Fruit fly (Drosophila melanogaster) whole organism, pupa: Measurements from ENCODE around the gene JMJD5.
A peak's percentile ranks its signal among the peaks of the same experiment; 100 is the strongest.

Experiments
- CG34367 ChIP-seq: fragments of 200-800 bp; sonication (Bioruptor generic); optimal IDR thresholded peaks from 2 replicates; lab custom pipeline; 2018; ENCODE audit warnings: missing biosample characterization, mild to moderate bottlenecking, missing genetic modification characterization
- CG4496 ChIP-seq: fragments of 200-800 bp; sonication (Bioruptor generic); IDR thresholded peaks from 3 replicates; pipeline ENCODE4 v1.3.6; 2022; ENCODE audit warnings: missing biosample characterization, missing genetic modification characterization
- EcR ChIP-seq: fragments of 200-800 bp; sonication (Bioruptor generic); optimal IDR thresholded peaks from 3 replicates; lab custom pipeline; 2019; ENCODE audit warnings: missing biosample characterization, missing genetic modification characterization, mild to moderate bottlenecking, moderate library complexity, missing genetic modification reagents
- Pif1B ChIP-seq: fragments of 200-800 bp; sonication (Bioruptor generic); optimal IDR thresholded peaks from 3 replicates; lab custom pipeline; 2016; ENCODE audit warnings: missing biosample characterization, missing genetic modification characterization
- fd96Ca ChIP-seq: fragments of 200-800 bp; sonication (Bioruptor generic); IDR thresholded peaks from 3 replicates; pipeline ENCODE4 v1.3.6; 2022; ENCODE audit warnings: missing biosample characterization, missing genetic modification characterization
- gl ChIP-seq: fragments of 200-800 bp; sonication (Bioruptor generic); optimal IDR thresholded peaks from 2 replicates; lab custom pipeline; 2018; ENCODE audit warnings: missing biosample characterization, mild to moderate bottlenecking, missing genetic modification characterization

DNA sequence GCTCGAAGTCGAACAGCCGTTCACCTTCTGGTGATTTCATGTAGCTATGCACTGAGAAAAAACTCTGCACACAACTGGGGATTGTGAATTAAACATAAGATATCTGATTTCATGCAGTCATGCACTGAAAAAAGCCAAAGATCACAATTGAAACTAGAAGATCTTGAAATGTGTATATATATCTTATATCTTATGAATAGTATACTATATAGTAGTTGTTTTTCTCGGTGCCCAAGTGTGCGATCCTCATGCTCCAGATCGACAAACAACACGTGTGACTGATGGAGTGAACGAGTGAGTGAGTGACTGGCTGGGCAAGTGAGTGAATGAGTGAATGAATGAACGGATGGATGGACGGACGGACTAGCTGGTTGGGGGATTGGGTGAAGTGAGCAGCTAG, 19.2 kb downstream of the JMJD5 start:
- peak; percentile 67 for TF ChIP-seq gl (tag; lab: Kevin White, UChicago)
- TF ChIP-seq CG4496 (GFP tag; lab: Robert Waterston, UW) = peak; percentile 80
- peak; percentile 82 for TF ChIP-seq Pif1B
- TF ChIP-seq EcR (GFP tag; lab: Kevin White, UChicago) = peak; percentile 75
- TF ChIP-seq fd96Ca = peak; percentile 81; the same call in 2 of the 3 replicates
- peak; percentile 67 for TF ChIP-seq CG34367 (tag; lab: Kevin White, UChicago)
